Worm (Caenorhabditis elegans): Measurements from ENCODE around the gene cux-7.

DNA sequence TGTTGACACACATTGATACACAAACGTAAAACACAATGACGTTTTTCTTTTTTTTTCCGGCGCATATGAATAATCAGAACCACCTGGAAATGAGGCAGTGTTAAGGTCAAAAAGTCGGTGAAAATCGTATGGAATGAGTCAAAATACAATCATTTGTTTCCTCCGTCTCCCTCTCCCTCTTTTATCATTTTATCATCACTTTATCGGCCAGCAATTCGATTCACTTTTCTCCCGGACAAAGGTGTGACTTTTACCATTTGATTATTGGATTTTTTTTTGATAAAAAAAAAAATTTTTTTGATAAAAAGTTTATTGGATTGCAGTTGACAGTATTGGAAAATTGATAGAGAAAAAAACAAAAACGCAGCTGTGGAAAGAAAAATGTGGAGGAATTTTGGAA is 41.7 kb downstream of the cux-7 start:
- TF ChIP-seq unc-39 (tag; optimal IDR thresholded peaks at IDR 0.05) = no peak
- TF ChIP-seq pha-4 (tag; optimal IDR thresholded peaks at IDR 0.05) = no peak
- TF ChIP-seq nhr-237 (tag; optimal IDR thresholded peaks at IDR 0.05) = no peak
- TF ChIP-seq mab-5 (tag; optimal IDR thresholded peaks at IDR 0.05) = no peak
- TF ChIP-seq bed-3 (GFP tag; optimal IDR thresholded peaks at IDR 0.05) = no peak
- TF ChIP-seq unc-62 (GFP tag; optimal IDR thresholded peaks at IDR 0.05) = no peak
- no peak for TF ChIP-seq nhr-28 (tag; optimal IDR thresholded peaks at IDR 0.05)
